Worm (Caenorhabditis elegans) whole organism, L1 larva: ENCODE data around the gene C27D6.12.
"Not testable (repeated sequence)": the region's sequence is repeated elsewhere in the genome, so short reads cannot be mapped to it uniquely, and the experiment has no call there.

Experiments
- Y116A8C.19 ChIP-seq: sonication (generic microtip); optimal IDR thresholded peaks from 2 replicates; lab custom pipeline; 2016; ENCODE audit warnings: missing compliant biosample characterization, missing genetic modification characterization, borderline replicate concordance
- aha-1 ChIP-seq: fragments of 150-350 bp; optimal IDR thresholded peaks from 2 replicates; lab custom pipeline; 2014; ENCODE audit warnings: missing biosample characterization, missing genetic modification characterization
- alr-1 ChIP-seq: fragments of 200-800 bp; sonication (Bioruptor generic); optimal IDR thresholded peaks from 2 replicates; lab custom pipeline; 2018; ENCODE audit warnings: borderline replicate concordance, mild to moderate bottlenecking, missing genetic modification characterization, missing compliant biosample characterization
- aly-2 ChIP-seq: fragments of 150-350 bp; optimal IDR thresholded peaks from 2 replicates; lab custom pipeline; 2014; ENCODE audit warnings: missing biosample characterization, missing genetic modification characterization
- ama-1 ChIP-seq: fragments of 150-350 bp; optimal IDR thresholded peaks from 2 replicates; lab custom pipeline; 2014
- ceh-63 ChIP-seq: fragments of 200-800 bp; sonication (Bioruptor generic); optimal IDR thresholded peaks from 2 replicates; lab custom pipeline; 2018; ENCODE audit warnings: mild to moderate bottlenecking, missing genetic modification characterization, missing compliant biosample characterization
- ceh-88 ChIP-seq: fragments of 200-800 bp; sonication (Bioruptor generic); IDR thresholded peaks from 2 replicates; pipeline ENCODE4 v1.3.6; 2022; ENCODE audit warnings: missing genetic modification characterization, missing compliant biosample characterization
- ces-1 ChIP-seq: fragments of 150-350 bp; optimal IDR thresholded peaks from 2 replicates; lab custom pipeline; 2014; ENCODE audit warnings: missing biosample characterization, missing genetic modification reagents, missing genetic modification characterization
- dsc-1 ChIP-seq: sonication (generic microtip); optimal IDR thresholded peaks from 2 replicates; lab custom pipeline; 2016; ENCODE audit warnings: mild to moderate bottlenecking, missing genetic modification characterization, missing compliant biosample characterization
- fkh-10 ChIP-seq: sonication (generic microtip); optimal IDR thresholded peaks from 2 replicates; lab custom pipeline; 2017; ENCODE audit warnings: missing biosample characterization, missing genetic modification reagents, missing genetic modification characterization
- fos-1 ChIP-seq: fragments of 150-350 bp; optimal IDR thresholded peaks from 2 replicates; lab custom pipeline; 2014; ENCODE audit warnings: missing biosample characterization, missing genetic modification characterization
- hlh-4 ChIP-seq: sonication (generic microtip); optimal IDR thresholded peaks from 2 replicates; lab custom pipeline; 2016; ENCODE audit warnings: mild to moderate bottlenecking, missing genetic modification characterization, missing compliant biosample characterization
- hpl-2 ChIP-seq: fragments of 150-350 bp; optimal IDR thresholded peaks from 2 replicates; lab custom pipeline; 2014; ENCODE audit warnings: missing biosample characterization, missing genetic modification reagents, missing genetic modification characterization
- isw-1 ChIP-seq: fragments of 200-800 bp; sonication (Bioruptor generic); IDR thresholded peaks from 2 replicates; pipeline ENCODE4 v1.3.6; 2022; ENCODE audit warnings: missing genetic modification characterization, missing compliant biosample characterization
- lin-39 ChIP-seq: fragments of 150-350 bp; optimal IDR thresholded peaks from 2 replicates; lab custom pipeline; 2014; ENCODE audit warnings: missing biosample characterization, missing genetic modification reagents, missing genetic modification characterization
- lir-3 ChIP-seq: sonication (generic microtip); optimal IDR thresholded peaks from 2 replicates; lab custom pipeline; 2016; ENCODE audit warnings: mild to moderate bottlenecking, missing genetic modification characterization, moderate library complexity, missing compliant biosample characterization; ENCODE audit not compliant: poor library complexity
- lsy-2 ChIP-seq, 2 experiments: fragments of 150-350 bp; optimal IDR thresholded peaks; 2 replicates each; lab custom pipeline; 2014; ENCODE audit warnings: missing biosample characterization in 2 of 2, missing genetic modification characterization in 2 of 2
- mep-1 ChIP-seq: fragments of 150-350 bp; optimal IDR thresholded peaks from 2 replicates; lab custom pipeline; 2014; ENCODE audit warnings: missing biosample characterization, missing genetic modification characterization
- nhr-12 ChIP-seq: sonication (generic microtip); optimal IDR thresholded peaks from 2 replicates; lab custom pipeline; 2017; ENCODE audit warnings: missing biosample characterization, missing genetic modification characterization
- nhr-19 ChIP-seq: fragments of 200-800 bp; sonication (Bioruptor generic); conservative IDR thresholded peaks from 2 replicates; pipeline ENCODE4 v1.3.6; 2022; ENCODE audit warnings: missing genetic modification characterization, missing compliant biosample characterization
- nhr-47 ChIP-seq: sonication (generic microtip); optimal IDR thresholded peaks from 2 replicates; lab custom pipeline; 2016; ENCODE audit warnings: mild to moderate bottlenecking, missing genetic modification characterization, moderate library complexity, missing compliant biosample characterization
- nhr-71 ChIP-seq: sonication (generic microtip); optimal IDR thresholded peaks from 2 replicates; lab custom pipeline; 2016; ENCODE audit warnings: mild to moderate bottlenecking, missing genetic modification characterization, moderate library complexity, missing compliant biosample characterization
- pax-3 ChIP-seq: fragments of 200-800 bp; sonication (Bioruptor generic); optimal IDR thresholded peaks from 2 replicates; lab custom pipeline; 2018; ENCODE audit warnings: mild to moderate bottlenecking, missing genetic modification characterization, moderate library complexity, missing compliant biosample characterization
- rnt-1 ChIP-seq: sonication (generic microtip); optimal IDR thresholded peaks from 2 replicates; lab custom pipeline; 2016; ENCODE audit warnings: mild to moderate bottlenecking, missing genetic modification characterization, moderate library complexity, missing compliant biosample characterization
- sptf-1 ChIP-seq: fragments of 150-350 bp; optimal IDR thresholded peaks from 2 replicates; lab custom pipeline; 2014; ENCODE audit warnings: missing biosample characterization, missing genetic modification characterization
- swsn-7 ChIP-seq: sonication (generic microtip); optimal IDR thresholded peaks from 2 replicates; lab custom pipeline; 2016; ENCODE audit warnings: missing genetic modification characterization, missing compliant biosample characterization
- tbx-2 ChIP-seq: sonication (generic microtip); optimal IDR thresholded peaks from 2 replicates; lab custom pipeline; 2016; ENCODE audit warnings: missing genetic modification characterization, missing compliant biosample characterization
- unc-130 ChIP-seq: fragments of 150-350 bp; optimal IDR thresholded peaks from 2 replicates; lab custom pipeline; 2017; ENCODE audit warnings: missing biosample characterization, missing genetic modification characterization, inconsistent platforms
- unc-98 ChIP-seq: fragments of 200-800 bp; sonication (Bioruptor generic); IDR thresholded peaks from 2 replicates; pipeline ENCODE4 v1.3.6; 2022; ENCODE audit warnings: missing genetic modification characterization, missing compliant biosample characterization
- vab-15 ChIP-seq: sonication (generic microtip); optimal IDR thresholded peaks from 2 replicates; lab custom pipeline; 2017; ENCODE audit warnings: missing genotype, mild to moderate bottlenecking, missing genetic modification characterization, missing compliant biosample characterization
- xbp-1 ChIP-seq: sonication (generic microtip); optimal IDR thresholded peaks from 2 replicates; lab custom pipeline; 2016; ENCODE audit warnings: missing genetic modification characterization, missing compliant biosample characterization
- zip-4 ChIP-seq: fragments of 200-800 bp; sonication (Bioruptor generic); optimal IDR thresholded peaks from 2 replicates; lab custom pipeline; 2018; ENCODE audit warnings: mild to moderate bottlenecking, missing genetic modification characterization, moderate library complexity, missing compliant biosample characterization
- ztf-11 ChIP-seq, 2 experiments: sonication (generic microtip); optimal IDR thresholded peaks; 2 replicates each; lab custom pipeline; 2016 to 2017; ENCODE audit warnings: missing genetic modification characterization in 2 of 2, missing biosample characterization in 1 of 2, missing compliant biosample characterization in 1 of 2

The C27D6.12 gene

DNA sequence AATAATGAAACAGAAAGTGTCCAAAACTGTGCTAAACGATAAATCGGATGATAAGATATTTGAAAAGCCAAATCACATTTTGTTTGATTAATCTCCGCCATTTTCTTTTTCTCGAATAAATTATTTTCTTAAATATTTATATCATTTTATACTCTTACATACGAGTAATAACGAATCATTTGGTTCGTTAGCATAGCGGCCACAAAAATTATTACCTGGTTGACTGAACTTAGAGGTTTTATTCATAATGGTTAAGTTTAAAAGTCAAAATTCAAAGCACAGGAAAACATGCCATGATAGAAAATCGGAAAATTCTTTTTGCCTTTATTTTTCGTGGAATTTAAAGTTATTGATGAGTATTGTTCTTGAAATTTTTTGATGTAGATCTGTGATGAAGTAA is 14.5 kb downstream of the C27D6.12 start, which contains the start of gene srb-5:
srb-5 (minus strand) TSS at position 101 of the 400 bp plus-strand sequence.
- TF ChIP-seq pax-3 (tag; lab: Kevin White, UChicago) (no peak), ama-1 (lab: Kevin White, UChicago) (no peak), nhr-71 (no peak), dsc-1 (tag; lab: Kevin White, UChicago) (no peak), fkh-10 (no peak), lir-3 (tag; lab: Kevin White, UChicago) (no peak), aly-2 (tag; lab: Kevin White, UChicago) (no peak)

DNA sequence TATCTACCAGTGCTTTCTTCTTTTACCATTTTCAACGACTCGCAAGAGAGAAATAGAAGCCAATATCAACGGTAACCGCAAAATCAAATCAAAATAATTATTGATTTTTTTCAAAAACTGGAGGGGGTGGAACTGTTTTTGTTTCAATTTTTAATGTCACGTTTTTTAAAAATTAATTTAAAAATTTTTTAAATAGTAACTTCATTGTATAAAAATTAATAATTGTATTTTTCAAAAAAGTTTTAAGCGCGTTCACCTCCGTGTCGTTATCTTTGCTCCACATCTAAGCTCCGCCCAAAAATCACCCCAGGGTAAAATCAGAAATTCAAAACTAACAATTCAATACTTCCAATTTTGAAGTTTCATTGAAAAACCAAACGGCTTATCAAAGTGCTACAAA is 16.7 kb downstream of the C27D6.12 start, which contains the start of gene C27D6.11:
C27D6.11 (minus strand) TSS at position 101 of the 400 bp plus-strand sequence.
- TF ChIP-seq nhr-47 (tag; lab: Kevin White, UChicago): no peak
- no peak for TF ChIP-seq vab-15 (tag; lab: Kevin White, UChicago)
- TF ChIP-seq lir-3 (tag; lab: Kevin White, UChicago): no peak
- no peak for TF ChIP-seq mep-1 (tag; lab: Kevin White, UChicago)
- no peak for TF ChIP-seq nhr-12 (tag; lab: Kevin White, UChicago)
- no peak for TF ChIP-seq swsn-7 (tag; lab: Kevin White, UChicago)
- no peak for TF ChIP-seq lin-39 (tag; lab: Kevin White, UChicago)
- no peak for TF ChIP-seq dsc-1 (tag; lab: Kevin White, UChicago)
- no peak for TF ChIP-seq hpl-2 (GFP tag; lab: Kevin White, UChicago)

DNA sequence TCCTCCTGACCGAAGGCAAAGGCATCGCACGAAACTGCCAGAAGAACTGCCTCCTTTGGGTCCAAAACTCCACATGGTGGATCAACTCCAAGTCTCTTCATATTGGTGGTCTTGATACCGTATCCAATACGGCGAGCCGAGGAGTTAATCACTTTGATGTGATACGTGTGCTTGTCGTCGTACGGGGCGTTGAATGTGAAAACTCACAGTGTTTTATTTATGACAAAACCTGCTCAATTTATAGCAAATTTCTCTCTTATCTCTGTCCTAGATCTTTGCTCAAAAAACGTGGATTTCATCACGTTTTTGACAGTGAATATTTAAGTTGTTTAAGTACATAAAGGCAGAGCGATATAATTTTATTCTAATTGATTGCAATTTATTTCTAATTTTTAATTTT is 19.0 kb downstream of the C27D6.12 start, which contains the start of gene F58A6.9:
F58A6.9 (minus strand) TSS at position 101 of the 400 bp plus-strand sequence.
- TF ChIP-seq ceh-63 (GFP tag; lab: Kevin White, UChicago); sptf-1 (tag; lab: Kevin White, UChicago); pax-3 (tag; lab: Kevin White, UChicago): not testable (repeated sequence)

DNA sequence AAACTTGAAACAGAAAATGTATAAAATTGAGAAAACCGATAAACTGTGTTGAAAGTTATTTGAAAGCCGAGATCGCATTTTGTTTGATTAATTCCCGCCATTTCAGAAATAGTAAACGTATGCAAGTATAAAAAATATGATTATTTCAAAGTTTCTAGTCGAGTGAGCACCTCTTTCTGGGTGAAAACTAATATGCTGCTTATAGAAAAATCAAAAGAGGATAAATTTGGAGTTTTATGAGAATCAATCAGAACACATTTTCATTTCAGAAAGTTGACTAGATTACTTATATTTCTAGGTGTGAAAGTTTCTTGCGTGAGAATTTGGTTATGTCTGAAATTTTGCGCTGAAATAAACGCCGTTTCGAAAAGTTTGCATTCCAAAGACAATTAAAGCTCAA is 20.3 kb downstream of the C27D6.12 start, which contains the start of gene srb-13:
srb-13 (minus strand) TSS at position 101 of the 400 bp plus-strand sequence.
- TF ChIP-seq alr-1 (tag; lab: Kevin White, UChicago) (no peak), unc-130 (tag; lab: Kevin White, UChicago) (no peak), nhr-71 (no peak), xbp-1 (no peak), unc-98 (GFP tag; lab: Robert Waterston, UW) (no peak), hlh-4 (tag; lab: Kevin White, UChicago) (no peak), nhr-19 (GFP tag; lab: Robert Waterston, UW) (no peak), rnt-1 (no peak)

DNA sequence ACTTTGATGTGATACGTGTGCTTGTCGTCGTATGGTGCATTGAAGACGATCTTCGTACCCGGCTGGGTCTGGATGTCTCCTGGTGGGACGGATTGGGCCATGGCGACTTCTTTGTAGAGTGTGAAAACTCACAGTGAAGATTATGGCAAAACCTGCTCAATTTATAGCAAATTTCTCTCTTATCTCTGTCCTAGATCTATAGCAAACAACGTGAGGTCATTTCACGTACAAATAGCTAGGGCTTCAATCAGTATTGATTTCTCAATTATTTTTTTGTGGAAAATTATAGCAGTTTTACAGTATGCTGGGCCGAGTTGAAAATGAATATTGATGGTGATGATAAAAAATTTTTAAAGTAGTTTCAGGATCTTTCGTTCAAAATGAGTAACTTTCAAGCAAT is 20.8 kb downstream of the C27D6.12 start, which contains the start of gene msp-45:
msp-45 (minus strand) TSS at position 101 of the 400 bp plus-strand sequence.
- no peak for TF ChIP-seq lin-39 (tag; lab: Kevin White, UChicago)
- TF ChIP-seq ceh-88 (GFP tag; lab: Robert Waterston, UW): no peak
- TF ChIP-seq zip-4: no peak
- TF ChIP-seq Y116A8C.19 (tag; lab: Kevin White, UChicago): no peak
- no peak for TF ChIP-seq aha-1 (tag; lab: Kevin White, UChicago)
- TF ChIP-seq hpl-2 (GFP tag; lab: Kevin White, UChicago): no peak
- no peak for TF ChIP-seq isw-1 (GFP tag; lab: Robert Waterston, UW)
- TF ChIP-seq tbx-2: no peak

DNA sequence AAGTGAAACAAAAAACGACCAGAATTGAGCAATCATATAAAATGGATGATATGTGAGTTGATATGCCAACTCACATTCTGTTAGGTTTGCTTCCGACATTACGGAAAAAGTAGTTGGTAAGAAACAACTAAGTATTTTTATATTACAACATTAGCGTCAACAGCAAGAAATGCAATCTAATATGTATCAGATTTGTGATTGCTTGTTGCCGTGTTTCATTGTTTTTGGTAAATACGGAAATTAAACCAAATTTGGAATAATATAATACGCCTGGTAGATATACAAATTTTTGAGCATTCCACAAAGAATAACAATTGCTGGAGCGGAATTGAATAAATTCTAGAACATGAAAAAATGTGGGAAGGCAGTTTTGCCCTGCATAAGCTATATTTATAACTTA is 23.3 kb downstream of the C27D6.12 start, which contains the start of gene srb-12:
srb-12 (minus strand) TSS at position 101 of the 400 bp plus-strand sequence.
- TF ChIP-seq fos-1 (tag; lab: Kevin White, UChicago): no peak
- TF ChIP-seq ces-1 (GFP tag; lab: Kevin White, UChicago): no peak
- no peak for TF ChIP-seq lsy-2 (tag; optimal IDR thresholded peaks at IDR 0.05; lab: Kevin White, UChicago)
- no peak for TF ChIP-seq pax-3 (tag; lab: Kevin White, UChicago)
- TF ChIP-seq ztf-11 (tag; optimal IDR thresholded peaks at IDR 0.05; lab: Kevin White, UChicago): no peak
